Worm (Caenorhabditis elegans) whole organism, young adult: ENCODE measurements around the gene oma-1.
A peak's percentile ranks its signal among the peaks of the same experiment; 100 is the strongest.

Experiments used
- B0336.3 ChIP-seq: fragments of 200-800 bp; sonication (Bioruptor generic); IDR thresholded peaks from 2 replicates; pipeline ENCODE4 v1.3.6; 2022; ENCODE audit warnings: missing genetic modification characterization, missing compliant biosample characterization
- D2030.7 ChIP-seq: fragments of 200-800 bp; sonication (Bioruptor generic); IDR thresholded peaks from 2 replicates; pipeline ENCODE4 v1.3.6; 2022; ENCODE audit warnings: missing genetic modification reagents, missing genetic modification characterization, missing compliant biosample characterization
- F23B12.7 ChIP-seq: sonication (generic microtip); optimal IDR thresholded peaks from 2 replicates; lab custom pipeline; 2017; ENCODE audit warnings: missing genetic modification characterization, mild to moderate bottlenecking, missing compliant biosample characterization, antibody characterized with exemption, moderate library complexity; ENCODE audit not compliant: insufficient read depth
- F33H1.4 ChIP-seq: fragments of 200-800 bp; sonication (Bioruptor generic); IDR thresholded peaks from 2 replicates; pipeline ENCODE4 v1.3.6; 2022; ENCODE audit warnings: missing genetic modification reagents, missing genetic modification characterization, missing compliant biosample characterization
- K11D2.4 ChIP-seq: fragments of 200-800 bp; sonication (Bioruptor generic); IDR thresholded peaks from 2 replicates; pipeline ENCODE4 v1.3.6; 2022; ENCODE audit warnings: missing genetic modification reagents, missing genetic modification characterization, missing compliant biosample characterization
- Y53G8AR.9 ChIP-seq: fragments of 200-800 bp; sonication (Bioruptor generic); conservative IDR thresholded peaks from 2 replicates; pipeline ENCODE4 v1.3.6; 2022; ENCODE audit warnings: missing genetic modification reagents, missing genetic modification characterization, missing compliant biosample characterization
- Y67H2A.10 ChIP-seq: fragments of 200-800 bp; sonication (Bioruptor generic); conservative IDR thresholded peaks from 2 replicates; pipeline ENCODE4 v1.3.6; 2022; ENCODE audit warnings: missing genetic modification reagents, missing genetic modification characterization, missing compliant biosample characterization
- ama-1 ChIP-seq, 3 experiments: fragments of 150-350 bp in 1 of 3; sonication (generic microtip) in 2 of 3; optimal IDR thresholded peaks; 2 replicates each; lab custom pipeline; 2014 to 2018; ENCODE audit warnings: missing biosample characterization in 2 of 3, missing genetic modification characterization in 2 of 3, missing genetic modification reagents in 2 of 3
- aptf-2 ChIP-seq: fragments of 200-800 bp; sonication (Bioruptor generic); conservative IDR thresholded peaks from 2 replicates; pipeline ENCODE4 v1.3.6; 2022; ENCODE audit warnings: missing genetic modification reagents, missing genetic modification characterization, missing compliant biosample characterization
- athp-1 ChIP-seq: sonication (generic microtip); optimal IDR thresholded peaks from 2 replicates; lab custom pipeline; 2017; ENCODE audit warnings: mild to moderate bottlenecking, missing genetic modification characterization, missing compliant biosample characterization
- attf-5 ChIP-seq: fragments of 200-800 bp; sonication (Bioruptor generic); optimal IDR thresholded peaks from 2 replicates; lab custom pipeline; 2018; ENCODE audit warnings: mild to moderate bottlenecking, missing genetic modification characterization, missing compliant biosample characterization
- cebp-1 ChIP-seq, 2 experiments: fragments of 200-800 bp in 1 of 2; sonication (Bioruptor generic) in 1 of 2; sonication (generic microtip) in 1 of 2; IDR thresholded peaks in 1 of 2; optimal IDR thresholded peaks in 1 of 2; 2 replicates each; pipeline versions ENCODE4 v1.3.6 to Lab custom; 2017 to 2022; ENCODE audit warnings: missing compliant biosample characterization in 2 of 2, missing genetic modification characterization in 2 of 2, mild to moderate bottlenecking in 1 of 2, missing genetic modification reagents in 1 of 2, moderate library complexity in 1 of 2
- ceh-27 ChIP-seq: fragments of 200-800 bp; sonication (Bioruptor generic); optimal IDR thresholded peaks from 2 replicates; lab custom pipeline; 2018; ENCODE audit warnings: mild to moderate bottlenecking, missing genetic modification characterization, moderate library complexity, missing compliant biosample characterization
- ceh-58 ChIP-seq: fragments of 200-800 bp; sonication (Bioruptor generic); IDR thresholded peaks from 2 replicates; pipeline ENCODE4 v1.3.6; 2022; ENCODE audit warnings: missing genetic modification characterization, missing compliant biosample characterization
- dox-1 ChIP-seq: fragments of 200-800 bp; sonication (Bioruptor generic); IDR thresholded peaks from 2 replicates; pipeline ENCODE4 v1.3.6; 2022; ENCODE audit warnings: missing genetic modification reagents, missing genetic modification characterization, missing compliant biosample characterization
- dpl-1 ChIP-seq: fragments of 150-350 bp; optimal IDR thresholded peaks from 2 replicates; lab custom pipeline; 2014; ENCODE audit warnings: missing biosample characterization, missing genetic modification reagents, missing genetic modification characterization
- fkh-3 ChIP-seq: sonication (generic microtip); optimal IDR thresholded peaks from 2 replicates; lab custom pipeline; 2016; ENCODE audit warnings: mild to moderate bottlenecking, missing genetic modification characterization, missing compliant biosample characterization
- gei-17 ChIP-seq: fragments of 200-800 bp; sonication (Bioruptor generic); optimal IDR thresholded peaks from 2 replicates; lab custom pipeline; 2018; ENCODE audit warnings: mild to moderate bottlenecking, missing genetic modification characterization, missing compliant biosample characterization
- hlh-12 ChIP-seq: sonication (generic microtip); optimal IDR thresholded peaks from 2 replicates; lab custom pipeline; 2016; ENCODE audit warnings: missing genetic modification characterization, missing compliant biosample characterization
- hmg-1.2 ChIP-seq: fragments of 200-800 bp; sonication (Bioruptor generic); IDR thresholded peaks from 2 replicates; pipeline ENCODE4 v1.3.6; 2022; ENCODE audit warnings: missing genetic modification reagents, missing genetic modification characterization, missing compliant biosample characterization
- let-607 ChIP-seq, 2 experiments: fragments of 200-800 bp in 1 of 2; sonication (Bioruptor generic) in 1 of 2; sonication (generic microtip) in 1 of 2; optimal IDR thresholded peaks; 2 replicates each; lab custom pipeline; 2016 to 2018; ENCODE audit warnings: mild to moderate bottlenecking in 2 of 2, missing compliant biosample characterization in 2 of 2, missing genetic modification characterization in 2 of 2, moderate library complexity in 2 of 2, missing genotype in 1 of 2
- lin-26 ChIP-seq: fragments of 200-800 bp; sonication (Bioruptor generic); IDR thresholded peaks from 2 replicates; pipeline ENCODE4 v1.3.6; 2022; ENCODE audit warnings: missing genetic modification reagents, missing genetic modification characterization, missing compliant biosample characterization
- lin-35 ChIP-seq, 3 experiments: fragments of 150-350 bp in 2 of 3; sonication (generic microtip) in 1 of 3; optimal IDR thresholded peaks; 2 replicates each; lab custom pipeline; 2014 to 2018; ENCODE audit warnings: missing biosample characterization in 3 of 3, missing genetic modification characterization in 3 of 3, missing genetic modification reagents in 3 of 3
- madf-10 ChIP-seq: sonication (generic microtip); optimal IDR thresholded peaks from 2 replicates; lab custom pipeline; 2016; ENCODE audit warnings: mild to moderate bottlenecking, missing genetic modification characterization, missing compliant biosample characterization
- mel-28 ChIP-seq: sonication (generic microtip); optimal IDR thresholded peaks from 2 replicates; lab custom pipeline; 2016; ENCODE audit warnings: borderline replicate concordance, mild to moderate bottlenecking, missing genetic modification characterization, missing compliant biosample characterization
- mxl-1 ChIP-seq: sonication (generic microtip); optimal IDR thresholded peaks from 2 replicates; lab custom pipeline; 2016; ENCODE audit warnings: missing genetic modification characterization, missing compliant biosample characterization
- nfya-1 ChIP-seq: sonication (generic microtip); optimal IDR thresholded peaks from 2 replicates; lab custom pipeline; 2017; ENCODE audit warnings: antibody characterized with exemption, missing compliant biosample characterization, missing genetic modification characterization, borderline replicate concordance; ENCODE audit not compliant: insufficient read depth
- nfyb-1 ChIP-seq: fragments of 200-800 bp; sonication (Bioruptor generic); IDR thresholded peaks from 2 replicates; pipeline ENCODE4 v1.3.6; 2022; ENCODE audit warnings: missing genetic modification reagents, missing genetic modification characterization, missing compliant biosample characterization
- nhr-120 ChIP-seq: fragments of 200-800 bp; sonication (Bioruptor generic); IDR thresholded peaks from 2 replicates; pipeline ENCODE4 v1.3.6; 2022; ENCODE audit warnings: missing genetic modification characterization, missing compliant biosample characterization
- nhr-80 ChIP-seq: sonication (generic microtip); optimal IDR thresholded peaks from 2 replicates; lab custom pipeline; 2016; ENCODE audit warnings: missing genetic modification characterization, missing compliant biosample characterization
- sea-2 ChIP-seq: fragments of 200-800 bp; sonication (Bioruptor generic); IDR thresholded peaks from 2 replicates; pipeline ENCODE4 v1.3.6; 2022; ENCODE audit warnings: missing genetic modification characterization, missing compliant biosample characterization
- somi-1 ChIP-seq: fragments of 200-800 bp; sonication (Bioruptor generic); optimal IDR thresholded peaks from 2 replicates; lab custom pipeline; 2018; ENCODE audit warnings: mild to moderate bottlenecking, missing genetic modification characterization, missing compliant biosample characterization
- sptf-2 ChIP-seq: fragments of 200-800 bp; sonication (Bioruptor generic); optimal IDR thresholded peaks from 2 replicates; lab custom pipeline; 2018; ENCODE audit warnings: mild to moderate bottlenecking, missing genetic modification characterization, missing compliant biosample characterization
- tlf-1 ChIP-seq: fragments of 200-800 bp; sonication (Bioruptor generic); optimal IDR thresholded peaks from 2 replicates; lab custom pipeline; 2018; ENCODE audit warnings: mild to moderate bottlenecking, missing genetic modification characterization, missing compliant biosample characterization
- zim-3 ChIP-seq: sonication (generic microtip); optimal IDR thresholded peaks from 2 replicates; lab custom pipeline; 2017; ENCODE audit warnings: mild to moderate bottlenecking, missing genetic modification characterization, moderate library complexity, missing compliant biosample characterization
- ztf-25 ChIP-seq: fragments of 200-800 bp; sonication (Bioruptor generic); IDR thresholded peaks from 2 replicates; pipeline ENCODE4 v1.3.6; 2022; ENCODE audit warnings: missing genetic modification reagents, missing genetic modification characterization, missing compliant biosample characterization
- ztf-3 ChIP-seq: fragments of 200-800 bp; sonication (Bioruptor generic); optimal IDR thresholded peaks from 2 replicates; lab custom pipeline; 2018; ENCODE audit warnings: mild to moderate bottlenecking, missing genetic modification characterization, missing compliant biosample characterization
- ztf-6 ChIP-seq: fragments of 200-800 bp; sonication (Bioruptor generic); IDR thresholded peaks from 2 replicates; pipeline ENCODE4 v1.3.6; 2022; ENCODE audit warnings: missing genetic modification reagents, missing genetic modification characterization, missing compliant biosample characterization

oma-1 gene

ce11 chrIV:8918790-8919189, 30.0 kb downstream of the oma-1 start, which contains the start of gene rap-1:
TSS of gene rap-1 (minus strand) at chrIV:8918890.
- no peak for TF ChIP-seq fkh-3
- TF ChIP-seq lin-35 (GFP tag; optimal IDR thresholded peaks at IDR 0.05; lab: Kevin White, UChicago) = no peak
- TF ChIP-seq hlh-12 (tag; lab: Kevin White, UChicago) = no peak
- TF ChIP-seq nhr-80 = no peak
- TF ChIP-seq D2030.7 (GFP tag; lab: Robert Waterston, UW) = no peak
- TF ChIP-seq athp-1 (tag; lab: Kevin White, UChicago) = no peak
- TF ChIP-seq ztf-3 (GFP tag; lab: Kevin White, UChicago) = no peak

- TF ChIP-seq ztf-25 (GFP tag; lab: Robert Waterston, UW) (no peak), hmg-1.2 (GFP tag; lab: Robert Waterston, UW) (peak; percentile 20; the same call in 1 of the 2 replicates)
These were observed 31.6 kb downstream of the oma-1 start for ce11 chrIV:8920284-8920806.

ce11 chrIV:8921166-8921565, 32.4 kb downstream of the oma-1 start:
- TF ChIP-seq dpl-1 = no peak

- no peak for TF ChIP-seq somi-1 (GFP tag; lab: Kevin White, UChicago)
- no peak for TF ChIP-seq zim-3
- TF ChIP-seq cebp-1 (GFP tag; IDR thresholded peaks at IDR 0.05; lab: Robert Waterston, UW) = no peak
- TF ChIP-seq cebp-1 (tag; optimal IDR thresholded peaks at IDR 0.05; lab: Kevin White, UChicago) = peak; percentile 26
- no peak for TF ChIP-seq ztf-6 (GFP tag; lab: Robert Waterston, UW)
- 0 out of 2 replicates have a peak, but pooled peaks have one; percentile 33 for TF ChIP-seq lin-26
- no peak for TF ChIP-seq aptf-2 (GFP tag; lab: Robert Waterston, UW)
- TF ChIP-seq nhr-120 = no peak
- TF ChIP-seq nfyb-1 (GFP tag; lab: Robert Waterston, UW) = no peak
- TF ChIP-seq F23B12.7 (tag; lab: Kevin White, UChicago) = no peak
- no peak for TF ChIP-seq sea-2 (GFP tag; lab: Robert Waterston, UW)
- no peak for TF ChIP-seq tlf-1 (GFP tag; lab: Kevin White, UChicago)
- TF ChIP-seq Y53G8AR.9 (GFP tag; lab: Robert Waterston, UW) = no peak
- no peak for TF ChIP-seq F33H1.4 (GFP tag; lab: Robert Waterston, UW)
- 0 out of 2 replicates have a peak, but pooled peaks have one; percentile 53 for TF ChIP-seq dox-1
- no peak for TF ChIP-seq sptf-2 (GFP tag; lab: Kevin White, UChicago)
- no peak for TF ChIP-seq let-607 (tag; optimal IDR thresholded peaks at IDR 0.05; lab: Kevin White, UChicago)
- no peak for TF ChIP-seq ama-1 (optimal IDR thresholded peaks at IDR 0.05; lab: Kevin White, UChicago)
- no peak for TF ChIP-seq ama-1 (GFP tag; optimal IDR thresholded peaks at IDR 0.05; lab: Kevin White, UChicago)
- TF ChIP-seq gei-17 (GFP tag; lab: Kevin White, UChicago) = no peak
- no peak for TF ChIP-seq ceh-58 (GFP tag; lab: Robert Waterston, UW)
- TF ChIP-seq nfya-1 (tag; lab: Kevin White, UChicago) = no peak
- TF ChIP-seq hmg-1.2 (GFP tag; lab: Robert Waterston, UW) = peak; percentile 52; the same call in 1 of the 2 replicates
- TF ChIP-seq madf-10 (tag; lab: Kevin White, UChicago) = no peak
- TF ChIP-seq attf-5 (GFP tag; lab: Kevin White, UChicago) = peak; percentile 58
- no peak for TF ChIP-seq K11D2.4 (GFP tag; lab: Robert Waterston, UW)
- no peak for TF ChIP-seq Y67H2A.10
- TF ChIP-seq B0336.3 (GFP tag; lab: Robert Waterston, UW) = no peak
- peak; percentile 51 for TF ChIP-seq ceh-27 (GFP tag; lab: Kevin White, UChicago)
- TF ChIP-seq nhr-80 = peak; percentile 69
- TF ChIP-seq mel-28 (tag; lab: Kevin White, UChicago) = no peak
- TF ChIP-seq mxl-1 (tag; lab: Kevin White, UChicago) = no peak
These were observed 33.2 kb downstream of the oma-1 start, which contains the start of gene D1046.16 for ce11 chrIV:8921956-8922355. TSS of gene D1046.16 (plus strand) at chrIV:8922150.
